Worm (Caenorhabditis elegans): ENCODE data around the gene cutl-17.

cutl-17 gene

ce11 chrIV:9485972-9486371 lies 28.7 kb upstream of the cutl-17 start, which contains the start of gene sru-2:
sru-2 (plus strand) TSS chrIV:9486272.
- TF ChIP-seq ceh-18 (tag; optimal IDR thresholded peaks at IDR 0.05) (no peak), dve-1 (tag; optimal IDR thresholded peaks at IDR 0.05) (no peak), sox-2 (GFP tag; IDR thresholded peaks at IDR 0.05) (no peak), hlh-15 (tag; optimal IDR thresholded peaks at IDR 0.05) (no peak), unc-86 (tag; optimal IDR thresholded peaks at IDR 0.05) (no peak), Y22D7AL.16 (tag; optimal IDR thresholded peaks at IDR 0.05) (no peak), mec-3 (tag; optimal IDR thresholded peaks at IDR 0.05; ENCODE audit: borderline replicate concordance) (no peak), gmeb-2 (tag; optimal IDR thresholded peaks at IDR 0.05) (no peak)

- no peak for TF ChIP-seq gmeb-2 (tag; optimal IDR thresholded peaks at IDR 0.05)
- no peak for TF ChIP-seq che-1 (tag; optimal IDR thresholded peaks at IDR 0.05)
- TF ChIP-seq pag-3 (tag; optimal IDR thresholded peaks at IDR 0.05; ENCODE audit: borderline replicate concordance) = no peak
- no peak for TF ChIP-seq fkh-10 (GFP tag; optimal IDR thresholded peaks at IDR 0.05)
- no peak for TF ChIP-seq F13H6.1 (tag; optimal IDR thresholded peaks at IDR 0.05)
- no peak for TF ChIP-seq ama-1 (optimal IDR thresholded peaks at IDR 0.05)
- no peak for TF ChIP-seq sdc-2 (tag; optimal IDR thresholded peaks at IDR 0.05)
- no peak for TF ChIP-seq ceh-2 (tag; optimal IDR thresholded peaks at IDR 0.05)
- TF ChIP-seq C38D4.7 (GFP tag; optimal IDR thresholded peaks at IDR 0.05) = no peak
- no peak for TF ChIP-seq ceh-18 (tag; optimal IDR thresholded peaks at IDR 0.05)
- TF ChIP-seq ceh-6 (GFP tag; optimal IDR thresholded peaks at IDR 0.05) = no peak
- TF ChIP-seq syd-9 (tag; optimal IDR thresholded peaks at IDR 0.05) = no peak
- TF ChIP-seq npax-4 (tag; optimal IDR thresholded peaks at IDR 0.05) = no peak
- no peak for TF ChIP-seq ceh-9 (tag; optimal IDR thresholded peaks at IDR 0.05)
- no peak for TF ChIP-seq fkh-6 (tag; optimal IDR thresholded peaks at IDR 0.05)
- TF ChIP-seq sox-4 (tag; optimal IDR thresholded peaks at IDR 0.05) = no peak
These were observed 27.7 kb upstream of the cutl-17 start, which contains the start of gene gadr-2 for ce11 chrIV:9485040-9485439. gadr-2 (minus strand) TSS chrIV:9485140.

- TF ChIP-seq T23F11.4 (GFP tag; optimal IDR thresholded peaks at IDR 0.05) (no peak), lin-11 (tag; optimal IDR thresholded peaks at IDR 0.05) (no peak), C38D4.7 (GFP tag; optimal IDR thresholded peaks at IDR 0.05) (no peak), eyg-1 (tag; optimal IDR thresholded peaks at IDR 0.05) (no peak), ceh-18 (tag; optimal IDR thresholded peaks at IDR 0.05) (no peak), lim-6 (tag; optimal IDR thresholded peaks at IDR 0.05) (no peak), mec-3 (tag; optimal IDR thresholded peaks at IDR 0.05; ENCODE audit: borderline replicate concordance) (no peak), elt-2 (tag; optimal IDR thresholded peaks at IDR 0.05) (no peak), unc-42 (tag; optimal IDR thresholded peaks at IDR 0.05) (no peak), pag-3 (tag; optimal IDR thresholded peaks at IDR 0.05; ENCODE audit: borderline replicate concordance) (no peak), sox-4 (tag; optimal IDR thresholded peaks at IDR 0.05) (no peak), ahr-1 (tag; optimal IDR thresholded peaks at IDR 0.05) (no peak), hlh-8 (tag; optimal IDR thresholded peaks at IDR 0.05) (no peak), tbx-2 (tag; optimal IDR thresholded peaks at IDR 0.05) (no peak), pax-1 (tag; optimal IDR thresholded peaks at IDR 0.05) (no peak), dmd-4 (tag; optimal IDR thresholded peaks at IDR 0.05; ENCODE audit: borderline replicate concordance) (no peak), ref-2 (tag; optimal IDR thresholded peaks at IDR 0.05) (no peak), nhr-11 (tag; optimal IDR thresholded peaks at IDR 0.05) (no peak)
These were observed 23.6 kb upstream of the cutl-17 start, which contains the start of gene cng-3 for ce11 chrIV:9480936-9481335. cng-3 (minus strand) TSS chrIV:9481037.

- TF ChIP-seq unc-55 (GFP tag; optimal IDR thresholded peaks at IDR 0.05) (no peak), sox-4 (tag; optimal IDR thresholded peaks at IDR 0.05) (peak; percentile 94), ttx-3 (tag; optimal IDR thresholded peaks at IDR 0.05) (peak; percentile 93), npax-4 (tag; optimal IDR thresholded peaks at IDR 0.05) (peak; percentile 91), gmeb-2 (tag; optimal IDR thresholded peaks at IDR 0.05) (peak; percentile 93), tbx-2 (tag; optimal IDR thresholded peaks at IDR 0.05) (peak; percentile 94), odd-2 (tag; optimal IDR thresholded peaks at IDR 0.05) (peak; percentile 68), ceh-6 (GFP tag; optimal IDR thresholded peaks at IDR 0.05) (peak; percentile 97), ceh-9 (tag; optimal IDR thresholded peaks at IDR 0.05) (peak; percentile 74), C38D4.7 (GFP tag; optimal IDR thresholded peaks at IDR 0.05) (peak; percentile 93), nhr-11 (tag; optimal IDR thresholded peaks at IDR 0.05) (no peak), mec-3 (tag; optimal IDR thresholded peaks at IDR 0.05; ENCODE audit: borderline replicate concordance) (peak; percentile 83), fkh-6 (tag; optimal IDR thresholded peaks at IDR 0.05) (peak; percentile 94), hlh-13 (GFP tag; optimal IDR thresholded peaks at IDR 0.05) (peak; percentile 91), ets-4 (tag; optimal IDR thresholded peaks at IDR 0.05) (peak; percentile 59), ahr-1 (tag; optimal IDR thresholded peaks at IDR 0.05) (peak; percentile 92), lin-11 (tag; optimal IDR thresholded peaks at IDR 0.05) (peak; percentile 93), ceh-18 (tag; optimal IDR thresholded peaks at IDR 0.05) (peak; percentile 82), madf-2 (tag; optimal IDR thresholded peaks at IDR 0.05) (peak; percentile 88), T23F11.4 (GFP tag; optimal IDR thresholded peaks at IDR 0.05) (peak; percentile 91), Y22D7AL.16 (tag; optimal IDR thresholded peaks at IDR 0.05) (peak; percentile 94), hlh-6 (tag; optimal IDR thresholded peaks at IDR 0.05) (peak; percentile 97), ref-2 (tag; optimal IDR thresholded peaks at IDR 0.05) (peak; percentile 94), C08G9.2 (tag; optimal IDR thresholded peaks at IDR 0.05) (peak; percentile 87), ama-1 (optimal IDR thresholded peaks at IDR 0.05) (no peak)
These were observed 20.0 kb upstream of the cutl-17 start, which contains the start of gene wrt-3 for ce11 chrIV:9477135-9477928. wrt-3 (minus strand) TSS chrIV:9477456.

All from whole organism, late embryonic.